Fruit fly (Drosophila melanogaster) whole organism, embryonic: ENCODE measurements around the gene Pc.
A peak's percentile ranks its signal among the peaks of the same experiment; 100 is the strongest.

Experiments
- ATbp ChIP-seq: fragments of 200-800 bp; sonication (Bioruptor generic); optimal IDR thresholded peaks from 2 replicates; lab custom pipeline; 2017; ENCODE audit warnings: missing biosample characterization, mild to moderate bottlenecking, missing genetic modification characterization, missing genetic modification reagents
- Abd-B ChIP-seq: fragments of 200-800 bp; sonication (Bioruptor generic); optimal IDR thresholded peaks from 2 replicates; lab custom pipeline; 2018; ENCODE audit warnings: missing biosample characterization, mild to moderate bottlenecking, missing genetic modification characterization, moderate library complexity
- CG10147 ChIP-seq: fragments of 200-800 bp; sonication (Bioruptor generic); optimal IDR thresholded peaks from 2 replicates; lab custom pipeline; 2019; ENCODE audit warnings: missing biosample characterization, mild to moderate bottlenecking, missing genetic modification characterization, moderate library complexity
- CG10267 ChIP-seq: fragments of 200-800 bp; sonication (Bioruptor generic); optimal IDR thresholded peaks from 2 replicates; lab custom pipeline; 2018; ENCODE audit warnings: missing biosample characterization, mild to moderate bottlenecking, missing genetic modification characterization, moderate library complexity
- CG10366 ChIP-seq: fragments of 200-800 bp; sonication (Bioruptor generic); IDR thresholded peaks from 2 replicates; pipeline ENCODE4 v1.3.6; 2022; ENCODE audit warnings: missing biosample characterization, missing genetic modification characterization
- CG10543 ChIP-seq: fragments of 200-800 bp; sonication (Bioruptor generic); optimal IDR thresholded peaks from 3 replicates; lab custom pipeline; 2017; ENCODE audit warnings: missing biosample characterization, mild to moderate bottlenecking, missing genetic modification characterization, moderate library complexity
- CG11560 ChIP-seq: fragments of 200-800 bp; sonication (Bioruptor generic); IDR thresholded peaks from 3 replicates; pipeline ENCODE4 v1.3.6; 2022; ENCODE audit warnings: missing biosample characterization, missing genetic modification characterization
- CG12071 ChIP-seq: fragments of 200-800 bp; sonication (Bioruptor generic); optimal IDR thresholded peaks from 3 replicates; lab custom pipeline; 2018; ENCODE audit warnings: missing biosample characterization, mild to moderate bottlenecking, missing genetic modification characterization
- CG12659 ChIP-seq: fragments of 200-800 bp; sonication (Bioruptor generic); optimal IDR thresholded peaks from 3 replicates; lab custom pipeline; 2017; ENCODE audit warnings: mild to moderate bottlenecking, missing biosample characterization, missing genetic modification reagents, missing genetic modification characterization
- CG13894 ChIP-seq: fragments of 200-800 bp; sonication (Bioruptor generic); optimal IDR thresholded peaks from 3 replicates; lab custom pipeline; 2018; ENCODE audit warnings: missing biosample characterization, mild to moderate bottlenecking, missing genetic modification characterization, moderate library complexity
- CG14860 ChIP-seq: fragments of 200-800 bp; sonication (Bioruptor generic); IDR thresholded peaks from 3 replicates; pipeline ENCODE4 v1.3.6; 2022; ENCODE audit warnings: missing biosample characterization, missing genetic modification characterization; ENCODE audit not compliant: partially characterized antibody
- CG15514 ChIP-seq: fragments of 200-800 bp; sonication (Bioruptor generic); optimal IDR thresholded peaks from 3 replicates; lab custom pipeline; 2017; ENCODE audit warnings: missing biosample characterization, missing genetic modification characterization, mild to moderate bottlenecking, moderate library complexity, missing genetic modification reagents
- CG15601 ChIP-seq: fragments of 200-800 bp; sonication (Bioruptor generic); optimal IDR thresholded peaks from 3 replicates; lab custom pipeline; 2019; ENCODE audit warnings: missing biosample characterization, mild to moderate bottlenecking, missing genetic modification characterization, moderate library complexity
- CG15696 ChIP-seq: fragments of 200-800 bp; sonication (Bioruptor generic); optimal IDR thresholded peaks from 2 replicates; lab custom pipeline; 2019; ENCODE audit warnings: missing biosample characterization, mild to moderate bottlenecking, missing genetic modification characterization, moderate library complexity
- CG17359 ChIP-seq: fragments of 200-800 bp; sonication (Bioruptor generic); optimal IDR thresholded peaks from 3 replicates; lab custom pipeline; 2018; ENCODE audit warnings: missing biosample characterization, mild to moderate bottlenecking, missing genetic modification characterization, moderate library complexity
- CG18476 ChIP-seq: fragments of 200-800 bp; sonication (Bioruptor generic); optimal IDR thresholded peaks from 2 replicates; lab custom pipeline; 2016; ENCODE audit warnings: missing biosample characterization, mild to moderate bottlenecking, missing genetic modification characterization
- CG2712 ChIP-seq: fragments of 200-800 bp; optimal IDR thresholded peaks from 3 replicates; lab custom pipeline; 2019; ENCODE audit warnings: missing biosample characterization, mild to moderate bottlenecking, missing genetic modification characterization, moderate library complexity
- CG4730 ChIP-seq: fragments of 200-800 bp; sonication (Bioruptor generic); IDR thresholded peaks from 2 replicates; pipeline ENCODE4 v1.3.6; 2022; ENCODE audit warnings: missing biosample characterization, missing genetic modification characterization
- CG6854 ChIP-seq: fragments of 200-800 bp; sonication (Bioruptor generic); optimal IDR thresholded peaks from 3 replicates; lab custom pipeline; 2017; ENCODE audit warnings: missing biosample characterization, mild to moderate bottlenecking, missing genetic modification characterization
- CG8281 ChIP-seq: fragments of 200-800 bp; sonication (Bioruptor generic); optimal IDR thresholded peaks from 2 replicates; lab custom pipeline; 2018; ENCODE audit warnings: missing biosample characterization, mild to moderate bottlenecking, missing genetic modification characterization, moderate library complexity
- Dad ChIP-seq: fragments of 200-800 bp; sonication (Bioruptor generic); optimal IDR thresholded peaks from 3 replicates; lab custom pipeline; 2016; ENCODE audit warnings: missing biosample characterization, missing genetic modification characterization
- Deaf1 ChIP-seq: fragments of 200-800 bp; optimal IDR thresholded peaks from 3 replicates; lab custom pipeline; 2019; ENCODE audit warnings: missing biosample characterization, mild to moderate bottlenecking, missing genetic modification characterization, moderate library complexity
- Dll ChIP-seq: fragments of 200-800 bp; sonication (Bioruptor generic); IDR thresholded peaks from 4 replicates; pipeline ENCODE4 v1.3.6; 2022; ENCODE audit warnings: missing biosample characterization, missing genetic modification characterization; ENCODE audit not compliant: partially characterized antibody
- Doc3 ChIP-seq: fragments of 200-800 bp; sonication (Bioruptor generic); IDR thresholded peaks from 3 replicates; pipeline ENCODE4 v1.3.6; 2022; ENCODE audit warnings: missing biosample characterization, missing genetic modification characterization; ENCODE audit not compliant: partially characterized antibody
- E2f1 ChIP-seq: fragments of 200-800 bp; sonication (Bioruptor generic); IDR thresholded peaks from 2 replicates; pipeline ENCODE4 v1.3.6; 2022; ENCODE audit warnings: missing biosample characterization, missing genetic modification characterization
- E2f2 ChIP-seq: fragments of 200-800 bp; sonication (Bioruptor generic); IDR thresholded peaks from 2 replicates; pipeline ENCODE4 v1.3.6; 2022; ENCODE audit warnings: missing biosample characterization, missing genetic modification characterization
- HLHmδ ChIP-seq: fragments of 200-800 bp; sonication (Bioruptor generic); optimal IDR thresholded peaks from 2 replicates; lab custom pipeline; 2018; ENCODE audit warnings: missing biosample characterization, mild to moderate bottlenecking, missing genetic modification characterization, moderate library complexity
- Hand ChIP-seq: fragments of 200-800 bp; sonication (Bioruptor generic); optimal IDR thresholded peaks from 2 replicates; lab custom pipeline; 2017; ENCODE audit warnings: mild to moderate bottlenecking, missing biosample characterization, missing genetic modification reagents, missing genetic modification characterization
- HmgZ ChIP-seq: fragments of 200-800 bp; sonication (Bioruptor generic); optimal IDR thresholded peaks from 2 replicates; lab custom pipeline; 2018; ENCODE audit warnings: missing biosample characterization, mild to moderate bottlenecking, missing genetic modification characterization
- Hmx ChIP-seq: fragments of 200-800 bp; sonication (Bioruptor generic); optimal IDR thresholded peaks from 2 replicates; lab custom pipeline; 2016; ENCODE audit warnings: missing biosample characterization, missing genetic modification characterization
- Lim3 ChIP-seq: fragments of 200-800 bp; sonication (Bioruptor generic); IDR thresholded peaks from 2 replicates; pipeline ENCODE4 v1.3.6; 2022; ENCODE audit warnings: missing biosample characterization, missing genetic modification characterization
- MBD-R2 ChIP-seq: fragments of 200-800 bp; sonication (Bioruptor generic); IDR thresholded peaks from 2 replicates; pipeline ENCODE4 v1.3.6; 2022; ENCODE audit warnings: missing biosample characterization, missing genetic modification characterization
- NFAT ChIP-seq: fragments of 200-800 bp; sonication (Bioruptor generic); IDR thresholded peaks from 2 replicates; pipeline ENCODE4 v1.3.6; 2022; ENCODE audit warnings: missing biosample characterization, missing genetic modification characterization
- Sox100B ChIP-seq: fragments of 200-800 bp; sonication (Bioruptor generic); optimal IDR thresholded peaks from 3 replicates; lab custom pipeline; 2018; ENCODE audit warnings: missing biosample characterization, mild to moderate bottlenecking, missing genetic modification characterization
- bbx ChIP-seq: fragments of 200-800 bp; sonication (Bioruptor generic); IDR thresholded peaks from 2 replicates; pipeline ENCODE4 v1.3.6; 2022; ENCODE audit warnings: missing biosample characterization, missing genetic modification characterization; ENCODE audit not compliant: partially characterized antibody
- bsh ChIP-seq, 2 experiments: fragments of 200-800 bp; sonication (Bioruptor generic); optimal IDR thresholded peaks; 2 replicates each; lab custom pipeline; 2017 to 2018; ENCODE audit warnings: mild to moderate bottlenecking in 2 of 2, missing biosample characterization in 2 of 2, missing genetic modification characterization in 2 of 2, moderate library complexity in 1 of 2
- ci ChIP-seq: fragments of 200-800 bp; sonication (Bioruptor generic); IDR thresholded peaks from 3 replicates; pipeline ENCODE4 v1.3.6; 2022; ENCODE audit warnings: missing biosample characterization, missing genetic modification characterization
- dmrt11E ChIP-seq: fragments of 200-800 bp; sonication (Bioruptor generic); optimal IDR thresholded peaks from 3 replicates; lab custom pipeline; 2018; ENCODE audit warnings: missing biosample characterization, mild to moderate bottlenecking, missing genetic modification characterization, moderate library complexity
- hkb ChIP-seq, 2 experiments: fragments of 200-800 bp in 1 of 2; fragments of >200 bp in 1 of 2; sonication (Bioruptor generic) in 1 of 2; IDR thresholded peaks in 1 of 2; optimal IDR thresholded peaks in 1 of 2; 2 replicates each; pipeline versions ENCODE4 v1.3.6 to Lab custom; 2017 to 2022; ENCODE audit warnings: missing biosample characterization in 1 of 2, missing genetic modification characterization in 1 of 2
- lbe ChIP-seq: fragments of 200-800 bp; sonication (Bioruptor generic); optimal IDR thresholded peaks from 2 replicates; lab custom pipeline; 2016; ENCODE audit warnings: missing biosample characterization, mild to moderate bottlenecking, missing genetic modification characterization
- otp ChIP-seq: fragments of 200-800 bp; sonication (Bioruptor generic); IDR thresholded peaks from 3 replicates; pipeline ENCODE4, ENCODE4 v1.3.6; 2022; ENCODE audit warnings: missing biosample characterization, missing genetic modification characterization
- sens ChIP-seq: fragments of 200-800 bp; sonication (Bioruptor generic); peaks from one replicate; lab custom pipeline; 2016; ENCODE audit warnings: missing biosample characterization, missing genetic modification characterization
- sima ChIP-seq: fragments of 200-800 bp; sonication (Bioruptor generic); optimal IDR thresholded peaks from 2 replicates; lab custom pipeline; 2016; ENCODE audit warnings: missing biosample characterization, missing genetic modification characterization
- sqz ChIP-seq: fragments of 200-800 bp; sonication (Bioruptor generic); optimal IDR thresholded peaks from 3 replicates; lab custom pipeline; 2018; ENCODE audit warnings: missing biosample characterization, mild to moderate bottlenecking, missing genetic modification characterization
- stwl ChIP-seq: fragments of 200-800 bp; sonication (Bioruptor generic); optimal IDR thresholded peaks from 3 replicates; lab custom pipeline; 2018; ENCODE audit warnings: missing biosample characterization, mild to moderate bottlenecking, missing genetic modification characterization, moderate library complexity
- unc-4 ChIP-seq: fragments of 200-800 bp; sonication (Bioruptor generic); IDR thresholded peaks from 2 replicates; pipeline ENCODE4 v1.3.6; 2022; ENCODE audit warnings: missing biosample characterization, missing genetic modification characterization; ENCODE audit not compliant: partially characterized antibody
- z ChIP-seq: fragments of 200-800 bp; sonication (Bioruptor generic); IDR thresholded peaks from 3 replicates; pipeline ENCODE4 v1.3.6; 2022; ENCODE audit warnings: missing biosample characterization, missing genetic modification characterization

Gene Pc

DNA sequence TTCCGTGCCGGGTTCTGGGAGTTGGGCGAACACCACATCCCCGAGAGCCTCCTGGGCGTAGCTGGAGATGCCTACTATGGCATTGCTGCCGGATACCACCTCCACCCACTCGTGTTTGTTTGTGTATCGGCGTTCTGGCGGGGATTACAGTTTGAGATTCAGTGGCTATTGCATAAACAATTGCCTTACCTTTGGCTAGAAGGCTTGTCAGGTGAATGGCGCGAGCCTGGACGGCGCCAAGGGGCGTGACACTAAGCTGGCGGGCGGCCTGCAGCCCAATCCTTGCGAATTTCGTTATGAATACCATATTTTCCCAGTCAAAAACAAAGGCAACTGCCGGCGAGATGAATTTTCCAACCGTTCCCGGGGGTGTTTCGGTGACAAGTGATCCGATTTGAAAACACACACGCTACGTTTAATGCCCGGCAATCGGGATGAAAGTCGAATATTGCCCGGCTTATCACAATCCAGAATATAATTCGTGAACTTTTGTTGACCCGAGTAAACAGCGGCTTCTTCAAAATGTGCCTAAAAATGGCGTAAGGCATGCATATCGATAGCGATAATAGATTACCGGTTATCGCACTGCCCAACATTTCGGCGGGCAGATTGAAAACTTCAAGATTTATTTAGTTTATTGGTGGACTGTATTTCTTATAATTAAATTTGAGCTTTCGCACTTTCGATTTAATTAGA, 36.7 kb downstream of the Pc start, which contains the start of gene ppl (continued):
- TF ChIP-seq sima (GFP tag; lab: Kevin White, UChicago): no peak
- TF ChIP-seq Dll: peak; percentile 63; the same call in 2 of the 4 replicates
- peak; percentile 9 for TF ChIP-seq CG10147 (GFP tag; lab: Kevin White, UChicago)
- peak; percentile 20 for TF ChIP-seq CG17359 (tag; lab: Kevin White, UChicago)
- TF ChIP-seq NFAT (GFP tag; lab: Robert Waterston, UW): peak; percentile 21; the same call in 1 of the 2 replicates
- no peak for TF ChIP-seq Lim3 (GFP tag; lab: Robert Waterston, UW)
- TF ChIP-seq Hand (GFP tag; lab: Kevin White, UChicago): no peak
- TF ChIP-seq CG10366 (GFP tag; lab: Robert Waterston, UW): no peak
- TF ChIP-seq bsh (GFP tag; optimal IDR thresholded peaks at IDR 0.05; lab: Kevin White, UChicago): peak in 1 of 2 experiments; percentile 9
- peak; percentile 9 for TF ChIP-seq CG12659
- TF ChIP-seq HmgZ (tag; lab: Kevin White, UChicago): peak; percentile 19
- no peak for TF ChIP-seq CG4730 (GFP tag; lab: Robert Waterston, UW)
- TF ChIP-seq Sox100B: peak; percentile 9
- no peak for TF ChIP-seq Abd-B (GFP tag; lab: Kevin White, UChicago)
- peak; percentile 91 for TF ChIP-seq CG18476 (GFP tag; lab: Kevin White, UChicago)
- peak; percentile 65 for TF ChIP-seq CG10543 (GFP tag; lab: Kevin White, UChicago)
- peak; percentile 26 for TF ChIP-seq lbe (GFP tag; lab: Kevin White, UChicago)
- TF ChIP-seq sqz (GFP tag; lab: Kevin White, UChicago): no peak
- no peak for TF ChIP-seq E2f1 (GFP tag; lab: Robert Waterston, UW)
- no peak for TF ChIP-seq dmrt11E
- peak; percentile 63 for TF ChIP-seq stwl (tag; lab: Kevin White, UChicago)
- peak; percentile 54 for TF ChIP-seq CG15514 (GFP tag; lab: Kevin White, UChicago)
- TF ChIP-seq z (GFP tag; lab: Robert Waterston, UW): 0 out of 3 replicates have a peak, but pooled peaks have one; percentile 20
- TF ChIP-seq sens (GFP tag; lab: Kevin White, UChicago): peak; percentile 78
- TF ChIP-seq Dad (GFP tag; lab: Kevin White, UChicago): no peak
- peak; percentile 17 for TF ChIP-seq CG2712
- peak; percentile 5 for TF ChIP-seq CG10267 (tag; lab: Kevin White, UChicago)
- no peak for TF ChIP-seq CG13894 (tag; lab: Kevin White, UChicago)
- TF ChIP-seq ci (GFP tag; lab: Robert Waterston, UW): 0 out of 3 replicates have a peak, but pooled peaks have one; percentile 37
- peak; percentile 49; the same call in 1 of the 2 replicates for TF ChIP-seq MBD-R2 (GFP tag; lab: Robert Waterston, UW)
- TF ChIP-seq hkb (optimal IDR thresholded peaks at IDR 0.05; lab: Kevin White, UChicago): peak; percentile 8
- TF ChIP-seq hkb (GFP tag; IDR thresholded peaks at IDR 0.05; lab: Robert Waterston, UW): peak; percentile 32; the same call in 1 of the 2 replicates
- TF ChIP-seq CG14860 (GFP tag; lab: Robert Waterston, UW): 0 out of 3 replicates have a peak, but pooled peaks have one; percentile 13
- no peak for TF ChIP-seq Hmx (GFP tag; lab: Kevin White, UChicago)
- peak; percentile 45 for TF ChIP-seq HLHmδ (GFP tag; lab: Kevin White, UChicago)
- TF ChIP-seq ATbp (GFP tag; lab: Kevin White, UChicago): no peak
- TF ChIP-seq bbx (GFP tag; lab: Robert Waterston, UW): peak; percentile 50
- peak; percentile 94 for TF ChIP-seq E2f2 (GFP tag; lab: Robert Waterston, UW)
- TF ChIP-seq CG15696 (tag; lab: Kevin White, UChicago): peak; percentile 36
- no peak for TF ChIP-seq otp (GFP tag; lab: Robert Waterston, UW)
- no peak for TF ChIP-seq CG11560 (tag; lab: Robert Waterston, UW)
- TF ChIP-seq CG6854: peak; percentile 23
- peak; percentile 9 for TF ChIP-seq Deaf1 (tag; lab: Kevin White, UChicago)
- no peak for TF ChIP-seq CG12071
- peak; percentile 7 for TF ChIP-seq CG15601 (tag; lab: Kevin White, UChicago)
- TF ChIP-seq unc-4 (GFP tag; lab: Robert Waterston, UW): peak; percentile 57
- no peak for TF ChIP-seq CG8281 (tag; lab: Kevin White, UChicago)
- peak; percentile 48; the same call in 2 of the 3 replicates for TF ChIP-seq Doc3 (GFP tag; lab: Robert Waterston, UW)
